Worm (Caenorhabditis elegans): ENCODE data around the gene mrps-23.
A peak's percentile ranks its signal among the peaks of the same experiment; 100 is the strongest.

mrps-23 gene

ce11 chrIII:9542816-9543215 is 19.3 kb upstream of the mrps-23 start, which contains the start of gene eif-2Balpha (continued):
- no peak for TF ChIP-seq isw-1 (GFP tag; IDR thresholded peaks at IDR 0.05)
- no peak for TF ChIP-seq mef-2 (tag; optimal IDR thresholded peaks at IDR 0.05)
- TF ChIP-seq rnt-1 (tag; optimal IDR thresholded peaks at IDR 0.05) = no peak
- TF ChIP-seq mep-1 (tag; optimal IDR thresholded peaks at IDR 0.05) = peak; percentile 16
- TF ChIP-seq nhr-237 (tag; optimal IDR thresholded peaks at IDR 0.05) = no peak
- TF ChIP-seq xbp-1 (tag; optimal IDR thresholded peaks at IDR 0.05) = no peak
- TF ChIP-seq hlh-17 (GFP tag; optimal IDR thresholded peaks at IDR 0.05; ENCODE audit: borderline replicate concordance) = no peak
- no peak for TF ChIP-seq nhr-12 (tag; optimal IDR thresholded peaks at IDR 0.05)
- TF ChIP-seq snpc-4 (tag; optimal IDR thresholded peaks at IDR 0.05) = no peak
- TF ChIP-seq unc-86 (tag; optimal IDR thresholded peaks at IDR 0.05) = no peak
- TF ChIP-seq F16B12.6 (tag; optimal IDR thresholded peaks at IDR 0.05) = peak; percentile 34
- TF ChIP-seq C34B4.2 (tag; optimal IDR thresholded peaks at IDR 0.05) = no peak
- TF ChIP-seq aha-1 (tag; optimal IDR thresholded peaks at IDR 0.05) = no peak
- no peak for TF ChIP-seq ztf-11 (tag; optimal IDR thresholded peaks at IDR 0.05)
- no peak for TF ChIP-seq nhr-11 (tag; optimal IDR thresholded peaks at IDR 0.05)
- no peak for TF ChIP-seq vab-15 (tag; optimal IDR thresholded peaks at IDR 0.05)
- TF ChIP-seq snu-23 (GFP tag; optimal IDR thresholded peaks at IDR 0.05) = peak; percentile 28
- TF ChIP-seq fkh-8 (tag; optimal IDR thresholded peaks at IDR 0.05) = no peak
- TF ChIP-seq efl-3 (GFP tag; optimal IDR thresholded peaks at IDR 0.05) = no peak
- TF ChIP-seq nhr-47 (tag; optimal IDR thresholded peaks at IDR 0.05) = no peak
- TF ChIP-seq lsy-2 (tag; optimal IDR thresholded peaks at IDR 0.05) = peak; percentile 78 to 94
- no peak for TF ChIP-seq Y116A8C.19 (tag; optimal IDR thresholded peaks at IDR 0.05; ENCODE audit: borderline replicate concordance)
- TF ChIP-seq skn-1 (tag; optimal IDR thresholded peaks at IDR 0.05) = peak; percentile 14
- peak; percentile 17 for TF ChIP-seq lin-15B (tag; optimal IDR thresholded peaks at IDR 0.05)
- no peak for TF ChIP-seq mab-9 (GFP tag; IDR thresholded peaks at IDR 0.05)
- TF ChIP-seq ets-5 (GFP tag; IDR thresholded peaks at IDR 0.05) = no peak
- no peak for TF ChIP-seq ceh-90 (tag; optimal IDR thresholded peaks at IDR 0.05)
- peak; percentile 32 for TF ChIP-seq blmp-1 (tag; optimal IDR thresholded peaks at IDR 0.05)
- no peak for TF ChIP-seq aly-2 (tag; optimal IDR thresholded peaks at IDR 0.05)
- no peak for TF ChIP-seq alr-1 (tag; optimal IDR thresholded peaks at IDR 0.05; ENCODE audit: borderline replicate concordance)
- no peak for TF ChIP-seq sup-37 (GFP tag; optimal IDR thresholded peaks at IDR 0.05)

- no peak for TF ChIP-seq sox-4 (tag; optimal IDR thresholded peaks at IDR 0.05)
- no peak for TF ChIP-seq lin-13 (GFP tag; optimal IDR thresholded peaks at IDR 0.05)
- TF ChIP-seq nhr-28 (tag; optimal IDR thresholded peaks at IDR 0.05) = no peak
- no peak for TF ChIP-seq lir-3 (tag; optimal IDR thresholded peaks at IDR 0.05; ENCODE audit: poor library complexity)
- no peak for TF ChIP-seq C34B4.2 (tag; optimal IDR thresholded peaks at IDR 0.05)
- TF ChIP-seq blmp-1 (tag; optimal IDR thresholded peaks at IDR 0.05) = no peak
- no peak for TF ChIP-seq hpl-2 (GFP tag; optimal IDR thresholded peaks at IDR 0.05)
- TF ChIP-seq grh-1 (GFP tag; IDR thresholded peaks at IDR 0.05) = no peak
- TF ChIP-seq unc-30 (tag; optimal IDR thresholded peaks at IDR 0.05) = no peak
- no peak for TF ChIP-seq lsy-2 (tag; optimal IDR thresholded peaks at IDR 0.05)
Measured at ce11 chrIII:9542280-9542679, 18.8 kb upstream of the mrps-23 start, which contains the start of gene mut-7. TSS of gene mut-7 (minus strand) at chrIII:9542380.

- TF ChIP-seq blmp-1 (tag; optimal IDR thresholded peaks at IDR 0.05) (peak; percentile 15), lin-35 (GFP tag; optimal IDR thresholded peaks at IDR 0.05) (peak in 1 of 2 experiments; percentile 12), efl-1 (optimal IDR thresholded peaks at IDR 0.05) (peak; percentile 12 to 24), efl-1 (GFP tag; optimal IDR thresholded peaks at IDR 0.05 in 1 of 2) (peak in 1 of 2 experiments; percentile 14), nhr-85 (tag) (no peak), dpl-1 (GFP tag; optimal IDR thresholded peaks at IDR 0.05) (peak in 2 of 3 experiments; percentile 9 to 45), lsy-2 (tag; optimal IDR thresholded peaks at IDR 0.05) (peak; percentile 18 to 60), mep-1 (tag; optimal IDR thresholded peaks at IDR 0.05) (peak; percentile 49), zip-4 (GFP tag; optimal IDR thresholded peaks at IDR 0.05) (no peak)
Measured at ce11 chrIII:9538655-9539155, 15.2 kb upstream of the mrps-23 start, which contains the start of gene ZK1098.3. TSS of gene ZK1098.3 (minus strand) at chrIII:9538705.

All from whole organism, L1 larva.